Worm (Caenorhabditis elegans) whole organism, L4 larva: ENCODE results near the gene srh-159.

Experiments used
- ama-1 ChIP-seq: fragments of 150-350 bp; optimal IDR thresholded peaks from 2 replicates; lab custom pipeline; 2014; ENCODE audit warnings: inconsistent platforms, mixed read lengths
- daf-12 ChIP-seq: fragments of 150-350 bp; optimal IDR thresholded peaks from 2 replicates; lab custom pipeline; 2014; ENCODE audit warnings: missing biosample characterization, missing genetic modification reagents, missing genetic modification characterization
- dpl-1 ChIP-seq: fragments of 150-350 bp; optimal IDR thresholded peaks from 2 replicates; lab custom pipeline; 2014; ENCODE audit warnings: missing biosample characterization, missing genetic modification reagents, missing genetic modification characterization
- fos-1 ChIP-seq: fragments of 150-350 bp; optimal IDR thresholded peaks from 2 replicates; lab custom pipeline; 2014; ENCODE audit warnings: missing biosample characterization, missing genetic modification characterization
- lin-29 ChIP-seq: fragments of 200-800 bp; sonication (Bioruptor generic); IDR thresholded peaks from 2 replicates; pipeline ENCODE4 v1.3.6; 2022; ENCODE audit warnings: missing genetic modification reagents, missing genetic modification characterization, missing compliant biosample characterization
- mdl-1 ChIP-seq, 2 experiments: fragments of 150-350 bp in 1 of 2; sonication (generic microtip) in 1 of 2; optimal IDR thresholded peaks; 2 replicates each; lab custom pipeline; 2014 to 2017; ENCODE audit warnings: missing biosample characterization in 2 of 2, missing genetic modification characterization in 2 of 2
- nhr-237 ChIP-seq: sonication (generic microtip); optimal IDR thresholded peaks from 2 replicates; lab custom pipeline; 2017; ENCODE audit warnings: missing biosample characterization, missing genetic modification characterization
- nhr-42 ChIP-seq: fragments of 200-800 bp; sonication (Bioruptor generic); IDR thresholded peaks from 2 replicates; pipeline ENCODE4 v1.3.6; 2022; ENCODE audit warnings: missing genetic modification characterization, missing compliant biosample characterization
- nhr-77 ChIP-seq: fragments of 150-350 bp; optimal IDR thresholded peaks from 2 replicates; lab custom pipeline; 2014; ENCODE audit warnings: missing biosample characterization, missing genetic modification characterization
- pqm-1 ChIP-seq: sonication (generic microtip); optimal IDR thresholded peaks from 2 replicates; lab custom pipeline; 2017; ENCODE audit warnings: missing biosample characterization, missing genetic modification characterization
- zfp-3 ChIP-seq: fragments of 200-800 bp; sonication (Bioruptor generic); conservative IDR thresholded peaks from 2 replicates; pipeline ENCODE4 v1.3.6; 2022; ENCODE audit warnings: missing genetic modification reagents, missing genetic modification characterization, missing compliant biosample characterization
- ztf-11 ChIP-seq: fragments of 150-350 bp; optimal IDR thresholded peaks from 2 replicates; lab custom pipeline; 2014; ENCODE audit warnings: missing biosample characterization, missing genetic modification characterization

DNA sequence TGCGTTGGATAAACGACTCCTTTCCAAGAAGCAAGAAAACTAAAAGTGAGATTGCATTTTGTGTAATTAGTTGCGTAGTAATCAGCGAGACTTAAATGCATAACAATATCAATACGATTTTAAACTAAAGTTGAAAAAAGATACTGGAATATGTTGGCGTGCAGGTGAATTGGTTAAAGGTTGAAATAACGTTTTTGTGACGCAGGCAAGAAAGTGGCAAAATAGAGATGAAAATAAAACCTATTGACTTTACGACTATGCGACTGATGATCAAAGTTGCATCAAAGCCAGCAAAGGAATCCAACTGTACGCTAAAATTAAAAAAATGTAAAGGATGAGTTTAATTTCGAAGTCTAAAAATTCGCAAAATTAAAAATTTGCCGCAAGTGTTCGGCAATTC lies 16.7 kb upstream of the srh-159 start, which contains the start of gene srh-102:
- TF ChIP-seq fos-1 (tag; lab: Kevin White, UChicago): no peak
- no peak for TF ChIP-seq daf-12
- TF ChIP-seq mdl-1 (tag; optimal IDR thresholded peaks at IDR 0.05; lab: Kevin White, UChicago): no peak
- TF ChIP-seq ama-1 (lab: Kevin White, UChicago): no peak
- TF ChIP-seq dpl-1 (GFP tag; lab: Kevin White, UChicago): no peak
- no peak for TF ChIP-seq ztf-11 (tag; lab: Kevin White, UChicago)
- TF ChIP-seq nhr-77 (tag; lab: Kevin White, UChicago): no peak
- TF ChIP-seq nhr-237 (tag; lab: Kevin White, UChicago): no peak
- TF ChIP-seq zfp-3 (GFP tag; lab: Robert Waterston, UW): no peak
- TF ChIP-seq nhr-42 (GFP tag; lab: Robert Waterston, UW): no peak
- no peak for TF ChIP-seq pqm-1 (tag; lab: Kevin White, UChicago)
- TF ChIP-seq lin-29 (GFP tag; lab: Robert Waterston, UW): no peak
